Worm (Caenorhabditis elegans): Measurements from ENCODE around the gene acbp-5.

DNA sequence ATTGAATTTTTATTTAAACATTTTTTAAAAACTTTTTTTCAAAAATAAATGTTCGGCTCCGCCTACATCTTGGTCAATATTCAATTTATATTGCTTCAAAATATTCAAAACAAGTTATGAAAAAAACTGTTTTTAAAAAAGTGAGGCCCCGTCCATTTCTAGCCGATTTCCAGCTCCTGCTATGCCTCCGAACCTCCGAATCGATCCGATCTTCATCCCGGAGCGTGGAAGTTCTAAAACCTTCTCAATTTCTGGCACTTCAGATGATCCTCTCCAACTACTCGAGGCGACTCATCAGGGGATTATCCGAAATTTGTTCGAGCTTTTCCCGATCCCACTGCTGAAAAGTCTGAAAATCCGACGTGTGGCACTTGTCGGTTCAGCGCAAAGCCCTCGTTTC is 27.3 kb downstream of the acbp-5 start:
- no peak for TF ChIP-seq ref-1 (GFP tag; conservative IDR thresholded peaks at IDR 0.05)
- TF ChIP-seq med-1 (GFP tag; optimal IDR thresholded peaks at IDR 0.05; ENCODE audit: insufficient read depth), result no peak
- TF ChIP-seq flt-1 (GFP tag; IDR thresholded peaks at IDR 0.05), result no peak
- TF ChIP-seq klf-2 (GFP tag; conservative IDR thresholded peaks at IDR 0.05), result no peak
- no peak for TF ChIP-seq ztf-29 (GFP tag; IDR thresholded peaks at IDR 0.05)
- TF ChIP-seq T22C8.4 (GFP tag; IDR thresholded peaks at IDR 0.05), result no peak
- no peak for TF ChIP-seq ztf-23 (GFP tag; IDR thresholded peaks at IDR 0.05)
